In genomic region chrIV:12551944-12552343, ce11 we compare ENCODE assay signal across 2 worm cellular contexts.
TF ChIP-seq lines count a peak whose summit lies in the region.

No protein-coding gene starts in this region.

TF ChIP-seq in whole organism, late embryonic, 69 proteins besides CTCF, POLR2A, EP300 and RAD21:
- TF ChIP-seq ceh-31 (tag; optimal IDR thresholded peaks at IDR 0.05; lab: Kevin White, UChicago) (peak; percentile 36), ceh-30 (tag; optimal IDR thresholded peaks at IDR 0.05; lab: Kevin White, UChicago) (no peak)

TF ChIP-seq in whole organism, mixed stage, embryonic, 35 proteins besides CTCF, POLR2A, EP300 and RAD21:
- TF ChIP-seq nhr-2 (tag; optimal IDR thresholded peaks at IDR 0.05; lab: Kevin White, UChicago) (peak; percentile 92), lin-32 (GFP tag; optimal IDR thresholded peaks at IDR 0.05; lab: Kevin White, UChicago) (peak; percentile 91), tbx-8 (GFP tag; optimal IDR thresholded peaks at IDR 0.05; lab: Kevin White, UChicago) (no peak)
